Worm (Caenorhabditis elegans): ENCODE results near the gene F48G7.10.

ce11 chrV:642750-643149 is 8.0 kb upstream of the F48G7.10 start, which contains the start of gene nhr-190:
- TF ChIP-seq snpc-4 (tag; optimal IDR thresholded peaks at IDR 0.05) (no peak), fos-1 (tag; optimal IDR thresholded peaks at IDR 0.05) (no peak), ama-1 (optimal IDR thresholded peaks at IDR 0.05) (no peak), nhr-25 (tag; optimal IDR thresholded peaks at IDR 0.05) (no peak), nhr-23 (tag; optimal IDR thresholded peaks at IDR 0.05) (no peak), nhr-6 (tag; optimal IDR thresholded peaks at IDR 0.05) (no peak), nhr-10 (tag; optimal IDR thresholded peaks at IDR 0.05) (no peak), lin-39 (tag; optimal IDR thresholded peaks at IDR 0.05) (no peak), lin-13 (GFP tag; optimal IDR thresholded peaks at IDR 0.05) (no peak), ztf-4 (tag; optimal IDR thresholded peaks at IDR 0.05) (no peak), zag-1 (tag; optimal IDR thresholded peaks at IDR 0.05) (no peak), elt-3 (tag; optimal IDR thresholded peaks at IDR 0.05) (no peak)

Measured in whole organism, L2 larva.